Fruit fly (Drosophila melanogaster) S2 (cell line): Measurements from ENCODE around the gene CG3918.

ENCODE experiments used
- CG8478 ChIP-seq: fragments of >200 bp; optimal IDR thresholded peaks from 2 replicates; lab custom pipeline; 2018
- CTCF ChIP-seq, 2 experiments: fragments of >200 bp; optimal IDR thresholded peaks; 2 replicates each; lab custom pipeline; 2018

The CG3918 gene

DNA sequence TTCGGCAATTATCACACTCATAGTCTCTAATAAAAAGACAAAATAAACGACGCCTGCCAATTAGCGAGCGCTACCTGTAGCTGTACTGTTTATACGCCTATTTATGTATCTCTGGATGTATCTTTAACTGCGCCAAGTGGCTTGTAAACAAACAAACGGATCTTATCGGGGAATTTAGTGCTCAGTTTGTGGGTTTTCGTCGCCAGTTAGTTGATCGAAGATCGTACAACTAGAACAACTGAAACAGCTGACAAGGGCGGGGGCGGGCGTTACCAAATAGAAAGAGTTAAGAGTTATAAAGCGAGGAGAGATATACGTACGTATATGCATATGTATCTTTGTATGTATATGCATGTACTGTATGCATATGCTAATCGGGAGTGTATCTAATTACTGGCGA, 22.7 kb downstream of the CG3918 start:
- TF ChIP-seq CG8478 (no peak), CTCF (optimal IDR thresholded peaks at IDR 0.05; lab: Kevin White, UChicago) (no peak)

dm6 chrX:6549428-6550117, 25.3 kb downstream of the CG3918 start:
- TF ChIP-seq CG8478: no peak
- TF ChIP-seq CTCF (optimal IDR thresholded peaks at IDR 0.05; lab: Kevin White, UChicago): no peak

DNA sequence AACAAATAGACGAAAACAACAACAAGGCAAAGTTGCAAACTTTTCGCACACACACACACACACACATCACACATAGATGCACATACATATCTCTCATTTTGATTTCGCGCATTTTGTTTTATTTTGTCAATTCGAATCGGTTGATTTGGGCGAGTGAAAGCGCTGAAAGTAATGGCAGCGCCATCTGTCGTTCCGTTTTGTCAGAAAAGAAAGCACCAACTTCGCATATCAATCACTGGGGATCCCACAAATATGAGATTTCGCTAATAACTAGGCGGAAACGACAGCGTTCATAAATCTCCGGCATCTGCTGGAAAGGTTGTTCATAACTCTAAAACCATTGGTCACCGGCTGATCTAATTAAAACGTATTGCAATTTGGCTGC, 25.8 kb downstream of the CG3918 start:
- TF ChIP-seq CTCF (optimal IDR thresholded peaks at IDR 0.05; lab: Kevin White, UChicago): peak; percentile 52 to 55
- no peak for TF ChIP-seq CG8478

DNA sequence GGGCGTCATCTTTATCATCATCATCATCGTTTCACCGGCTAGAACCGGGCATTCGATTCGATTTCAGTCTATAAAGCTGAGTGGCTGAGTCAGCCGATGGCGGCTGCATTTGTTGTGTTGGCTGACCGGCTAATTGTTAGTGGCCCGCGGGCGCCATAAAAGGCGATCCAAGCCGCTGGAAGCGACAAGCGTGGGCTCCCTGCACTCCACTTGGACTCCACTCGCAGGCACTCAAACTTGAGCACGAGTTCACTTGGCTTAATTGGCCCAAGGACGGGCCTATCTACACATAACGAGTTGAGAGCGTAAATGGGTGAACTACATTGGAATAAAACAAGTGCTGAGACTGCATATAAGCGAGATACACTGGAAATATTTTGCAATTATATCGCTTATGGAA, 27.2 kb downstream of the CG3918 start:
- no peak for TF ChIP-seq CG8478
- no peak for TF ChIP-seq CTCF (optimal IDR thresholded peaks at IDR 0.05; lab: Kevin White, UChicago)

DNA sequence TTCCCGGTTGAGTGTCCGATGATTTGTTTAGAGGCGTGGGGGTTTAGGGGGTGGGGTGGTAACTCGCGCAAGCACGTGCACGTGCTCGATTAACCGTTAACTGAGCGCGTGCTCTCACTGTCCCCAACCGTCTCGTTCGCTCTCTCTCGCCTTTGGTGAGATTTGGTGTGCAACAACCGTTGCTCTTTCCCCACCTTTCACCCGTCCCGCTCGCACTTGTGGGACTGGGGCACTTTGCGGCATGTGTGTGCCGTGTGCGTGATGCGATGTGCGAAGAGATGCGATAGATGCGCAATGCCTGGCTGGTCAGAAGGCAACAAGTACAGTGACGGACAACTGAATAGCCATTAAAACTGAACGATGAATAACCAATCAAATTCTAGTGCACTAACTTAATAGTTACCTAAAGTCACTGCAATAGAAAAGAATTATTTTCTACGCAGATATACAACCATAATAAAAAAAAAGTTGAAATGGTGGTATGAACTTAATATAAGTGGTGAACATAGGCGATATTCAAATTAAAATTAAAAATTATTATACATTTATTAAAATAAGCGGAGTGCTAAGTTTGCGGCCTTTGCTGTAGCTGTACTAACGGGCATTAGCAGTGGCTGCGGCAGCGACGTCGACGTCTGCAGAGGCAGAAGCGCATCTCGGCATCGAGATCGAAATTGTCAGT, 47.1 kb downstream of the CG3918 start:
- TF ChIP-seq CG8478 (no peak), CTCF (optimal IDR thresholded peaks at IDR 0.05; lab: Kevin White, UChicago) (no peak)

DNA sequence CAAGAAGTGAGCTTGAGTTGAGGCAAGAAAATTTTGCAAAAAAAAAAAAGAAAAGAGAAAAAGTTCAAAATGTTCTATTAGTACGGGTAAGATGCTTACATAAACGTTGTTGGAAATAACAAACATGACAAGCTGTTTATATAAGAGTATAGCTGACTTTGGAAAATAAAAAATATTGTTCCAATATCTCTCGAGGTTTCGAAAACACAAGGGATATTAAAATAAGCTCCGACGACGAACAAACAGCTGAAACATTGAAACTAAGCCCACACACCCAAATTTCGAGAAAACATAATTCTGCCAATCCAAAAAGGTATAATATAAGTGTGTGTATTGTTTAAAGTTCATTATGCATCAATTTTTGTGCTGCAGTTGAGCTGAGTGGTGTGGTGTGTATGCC, 49.5 kb downstream of the CG3918 start:
- TF ChIP-seq CTCF (optimal IDR thresholded peaks at IDR 0.05; lab: Kevin White, UChicago) (no peak), CG8478 (no peak)

DNA sequence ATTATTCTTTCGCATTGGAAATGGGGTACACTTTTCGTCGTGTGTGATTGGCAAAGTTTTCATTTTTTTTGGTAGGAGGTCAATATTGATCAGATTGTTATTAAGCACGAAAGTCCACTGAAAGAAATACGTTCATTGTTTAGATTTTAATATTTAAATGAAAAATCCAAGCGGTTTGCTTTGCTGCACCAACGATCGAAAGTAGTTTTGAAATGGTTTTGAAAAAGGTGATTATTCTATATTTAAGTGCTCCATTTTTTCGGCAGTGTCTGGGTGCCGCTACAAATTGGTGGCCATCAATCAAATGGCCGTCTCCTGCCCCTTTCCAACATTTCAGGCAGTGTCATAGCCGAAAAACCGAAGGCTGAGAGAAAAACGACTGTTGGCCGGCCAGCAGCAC, 50.2 kb downstream of the CG3918 start:
- TF ChIP-seq CTCF (optimal IDR thresholded peaks at IDR 0.05; lab: Kevin White, UChicago): no peak
- TF ChIP-seq CG8478: no peak
